Fruit fly (Drosophila melanogaster) whole organism, embryonic: ENCODE measurements around the gene amn.
A peak's percentile ranks its signal among the peaks of the same experiment; 100 is the strongest.

Experiments
- Aef1 ChIP-seq: fragments of 200-800 bp; sonication (Bioruptor generic); IDR thresholded peaks from 3 replicates; pipeline ENCODE4 v1.3.6; 2022; ENCODE audit warnings: missing biosample characterization, missing genetic modification characterization
- CG1024 ChIP-seq: fragments of 200-800 bp; sonication (Bioruptor generic); IDR thresholded peaks from 2 replicates; pipeline ENCODE4 v1.3.6; 2022; ENCODE audit warnings: missing biosample characterization, missing genetic modification characterization
- CG10321 ChIP-seq: fragments of 200-800 bp; sonication (Bioruptor generic); IDR thresholded peaks from 2 replicates; pipeline ENCODE4 v1.3.6; 2022; ENCODE audit warnings: missing biosample characterization, missing genetic modification characterization
- CG11504 ChIP-seq: fragments of 200-800 bp; sonication (Bioruptor generic); optimal IDR thresholded peaks from 3 replicates; lab custom pipeline; 2019; ENCODE audit warnings: missing biosample characterization, mild to moderate bottlenecking, missing genetic modification characterization, moderate library complexity
- CG13424 ChIP-seq: fragments of 200-800 bp; sonication (Bioruptor generic); optimal IDR thresholded peaks from 2 replicates; lab custom pipeline; 2019; ENCODE audit warnings: missing biosample characterization, mild to moderate bottlenecking, missing genetic modification characterization, moderate library complexity
- CG13624 ChIP-seq: fragments of 200-800 bp; sonication (Bioruptor generic); optimal IDR thresholded peaks from 2 replicates; lab custom pipeline; 2016; ENCODE audit warnings: missing biosample characterization, missing genetic modification characterization
- CG14014 ChIP-seq: fragments of 200-800 bp; sonication (Bioruptor generic); IDR thresholded peaks from 2 replicates; pipeline ENCODE4 v1.3.6; 2022; ENCODE audit warnings: missing biosample characterization, missing genetic modification characterization
- CG15073 ChIP-seq: fragments of 200-800 bp; sonication (Bioruptor generic); optimal IDR thresholded peaks from 2 replicates; lab custom pipeline; 2016; ENCODE audit warnings: missing biosample characterization, missing genetic modification characterization
- CG15514 ChIP-seq: fragments of 200-800 bp; sonication (Bioruptor generic); optimal IDR thresholded peaks from 3 replicates; lab custom pipeline; 2017; ENCODE audit warnings: missing biosample characterization, missing genetic modification characterization, mild to moderate bottlenecking, moderate library complexity, missing genetic modification reagents
- CG18476 ChIP-seq: fragments of 200-800 bp; sonication (Bioruptor generic); optimal IDR thresholded peaks from 2 replicates; lab custom pipeline; 2016; ENCODE audit warnings: missing biosample characterization, mild to moderate bottlenecking, missing genetic modification characterization
- CG2889 ChIP-seq: fragments of 200-800 bp; sonication (Bioruptor generic); IDR thresholded peaks from 3 replicates; pipeline ENCODE4 v1.3.6; 2022; ENCODE audit warnings: missing biosample characterization, missing genetic modification characterization
- CG4617 ChIP-seq: fragments of 200-800 bp; sonication (Bioruptor generic); optimal IDR thresholded peaks from 3 replicates; lab custom pipeline; 2016; ENCODE audit warnings: missing biosample characterization, missing genetic modification characterization, borderline replicate concordance
- CG4854 ChIP-seq: fragments of 200-800 bp; sonication (Bioruptor generic); optimal IDR thresholded peaks from 2 replicates; lab custom pipeline; 2016; ENCODE audit warnings: missing biosample characterization, missing genetic modification characterization, inconsistent platforms
- CG6813 ChIP-seq: fragments of 200-800 bp; sonication (Bioruptor generic); optimal IDR thresholded peaks from 2 replicates; lab custom pipeline; 2017; ENCODE audit warnings: missing biosample characterization, missing genetic modification characterization, mild to moderate bottlenecking, moderate library complexity, missing genetic modification reagents
- CG6854 ChIP-seq: fragments of 200-800 bp; sonication (Bioruptor generic); optimal IDR thresholded peaks from 3 replicates; lab custom pipeline; 2017; ENCODE audit warnings: missing biosample characterization, mild to moderate bottlenecking, missing genetic modification characterization
- CG9727 ChIP-seq: fragments of 200-800 bp; sonication (Bioruptor generic); optimal IDR thresholded peaks from 3 replicates; lab custom pipeline; 2017; ENCODE audit warnings: missing biosample characterization, mild to moderate bottlenecking, missing genetic modification characterization
- Dbx ChIP-seq: fragments of 200-800 bp; sonication (Bioruptor generic); IDR thresholded peaks from 3 replicates; pipeline ENCODE4 v1.3.6; 2022; ENCODE audit warnings: missing biosample characterization, missing genetic modification characterization
- Deaf1 ChIP-seq: fragments of 200-800 bp; optimal IDR thresholded peaks from 3 replicates; lab custom pipeline; 2019; ENCODE audit warnings: missing biosample characterization, mild to moderate bottlenecking, missing genetic modification characterization, moderate library complexity
- Dip3 ChIP-seq: fragments of 200-800 bp; sonication (Bioruptor generic); optimal IDR thresholded peaks from 3 replicates; lab custom pipeline; 2016; ENCODE audit warnings: missing biosample characterization, missing genetic modification characterization
- Dp ChIP-seq: fragments of 200-800 bp; sonication (Bioruptor generic); optimal IDR thresholded peaks from 2 replicates; lab custom pipeline; 2018; ENCODE audit warnings: missing biosample characterization, mild to moderate bottlenecking, missing genetic modification characterization, moderate library complexity
- Ets97D ChIP-seq: fragments of 200-800 bp; sonication (Bioruptor generic); optimal IDR thresholded peaks from 3 replicates; lab custom pipeline; 2016; ENCODE audit warnings: missing biosample characterization, missing genetic modification characterization
- HLH3B ChIP-seq: fragments of 200-800 bp; sonication (Bioruptor generic); IDR thresholded peaks from 2 replicates; pipeline ENCODE4 v1.3.6; 2022; ENCODE audit warnings: missing biosample characterization, missing genetic modification characterization
- HLHmδ ChIP-seq: fragments of 200-800 bp; sonication (Bioruptor generic); optimal IDR thresholded peaks from 2 replicates; lab custom pipeline; 2018; ENCODE audit warnings: missing biosample characterization, mild to moderate bottlenecking, missing genetic modification characterization, moderate library complexity
- Nf-YB ChIP-seq: fragments of 200-800 bp; sonication (Bioruptor generic); optimal IDR thresholded peaks from 3 replicates; lab custom pipeline; 2019; ENCODE audit warnings: missing biosample characterization, mild to moderate bottlenecking, missing genetic modification characterization, moderate library complexity
- NfI ChIP-seq: fragments of 200-800 bp; sonication (Bioruptor generic); optimal IDR thresholded peaks from 3 replicates; lab custom pipeline; 2018; ENCODE audit warnings: missing biosample characterization, mild to moderate bottlenecking, missing genetic modification characterization, moderate library complexity
- Optix ChIP-seq: fragments of 200-800 bp; sonication (Bioruptor generic); IDR thresholded peaks from 3 replicates; pipeline ENCODE4 v1.3.6; 2022; ENCODE audit warnings: missing biosample characterization, missing genetic modification characterization
- PHDP ChIP-seq: fragments of 200-800 bp; sonication (Bioruptor generic); optimal IDR thresholded peaks from 3 replicates; lab custom pipeline; 2018; ENCODE audit warnings: missing biosample characterization, mild to moderate bottlenecking, missing genetic modification characterization, moderate library complexity
- Ravus ChIP-seq: fragments of 200-800 bp; sonication (Bioruptor generic); IDR thresholded peaks from 2 replicates; pipeline ENCODE4 v1.3.6; 2022; ENCODE audit warnings: missing biosample characterization, missing genetic modification characterization
- Scr ChIP-seq: fragments of 200-800 bp; sonication (Bioruptor generic); IDR thresholded peaks from 2 replicates; pipeline ENCODE4 v1.3.6; 2022; ENCODE audit warnings: missing biosample characterization, missing genetic modification characterization; ENCODE audit not compliant: partially characterized antibody
- Vsx1 ChIP-seq: fragments of 200-800 bp; sonication (Bioruptor generic); optimal IDR thresholded peaks from 2 replicates; lab custom pipeline; 2017; ENCODE audit warnings: missing biosample characterization, mild to moderate bottlenecking, missing genetic modification characterization, missing genetic modification reagents
- amos ChIP-seq: fragments of 200-800 bp; sonication (Bioruptor generic); IDR thresholded peaks from 2 replicates; pipeline ENCODE4 v1.3.6; 2022; ENCODE audit warnings: missing biosample characterization, missing genetic modification characterization; ENCODE audit not compliant: partially characterized antibody
- ase ChIP-seq: fragments of 200-800 bp; sonication (Bioruptor generic); IDR thresholded peaks from 3 replicates; pipeline ENCODE4 v1.3.6; 2022; ENCODE audit warnings: missing biosample characterization, missing genetic modification characterization
- ash1 ChIP-seq: fragments of 200-800 bp; sonication (Bioruptor generic); optimal IDR thresholded peaks from 2 replicates; lab custom pipeline; 2018; ENCODE audit warnings: missing biosample characterization, mild to moderate bottlenecking, missing genetic modification characterization
- dmrt11E ChIP-seq: fragments of 200-800 bp; sonication (Bioruptor generic); optimal IDR thresholded peaks from 3 replicates; lab custom pipeline; 2018; ENCODE audit warnings: missing biosample characterization, mild to moderate bottlenecking, missing genetic modification characterization, moderate library complexity
- eyg ChIP-seq: fragments of 200-800 bp; sonication (Bioruptor generic); optimal IDR thresholded peaks from 3 replicates; lab custom pipeline; 2016; ENCODE audit warnings: missing biosample characterization, missing genetic modification characterization
- gem ChIP-seq: fragments of 200-800 bp; sonication (Bioruptor generic); optimal IDR thresholded peaks from 2 replicates; lab custom pipeline; 2019; ENCODE audit warnings: missing biosample characterization, mild to moderate bottlenecking, missing genetic modification characterization, moderate library complexity
- grau ChIP-seq: fragments of 200-800 bp; optimal IDR thresholded peaks from 3 replicates; lab custom pipeline; 2019; ENCODE audit warnings: missing biosample characterization, mild to moderate bottlenecking, missing genetic modification characterization, moderate library complexity
- hbn ChIP-seq: fragments of 200-800 bp; sonication (Bioruptor generic); IDR thresholded peaks from 2 replicates; pipeline ENCODE4 v1.3.6; 2022; ENCODE audit warnings: missing biosample characterization, missing genetic modification characterization; ENCODE audit not compliant: partially characterized antibody
- hth ChIP-seq: fragments of >200 bp; optimal IDR thresholded peaks from 2 replicates; lab custom pipeline; 2017; ENCODE audit warnings: inconsistent platforms
- ind ChIP-seq: fragments of 200-800 bp; sonication (Bioruptor generic); optimal IDR thresholded peaks from 3 replicates; lab custom pipeline; 2016; ENCODE audit warnings: missing biosample characterization, missing genetic modification characterization
- kay ChIP-seq: fragments of 200-800 bp; sonication (Bioruptor generic); optimal IDR thresholded peaks from 2 replicates; lab custom pipeline; 2016; ENCODE audit warnings: missing biosample characterization, missing genetic modification characterization
- klu ChIP-seq: fragments of 200-800 bp; sonication (Bioruptor generic); IDR thresholded peaks from 2 replicates; pipeline ENCODE4 v1.3.6; 2022; ENCODE audit warnings: missing biosample characterization, missing genetic modification characterization
- nau ChIP-seq: fragments of 200-800 bp; sonication (Bioruptor generic); optimal IDR thresholded peaks from 3 replicates; lab custom pipeline; 2017; ENCODE audit warnings: missing biosample characterization, mild to moderate bottlenecking, missing genetic modification characterization, missing genetic modification reagents
- nom ChIP-seq: fragments of 200-800 bp; sonication (Bioruptor generic); optimal IDR thresholded peaks from 2 replicates; lab custom pipeline; 2017; ENCODE audit warnings: missing biosample characterization, missing genetic modification characterization, mild to moderate bottlenecking, moderate library complexity, missing genetic modification reagents
- peb ChIP-seq: fragments of 200-800 bp; sonication (Bioruptor generic); IDR thresholded peaks from 2 replicates; pipeline ENCODE4 v1.3.6; 2022; ENCODE audit warnings: missing biosample characterization, missing genetic modification characterization
- unpg ChIP-seq: fragments of 200-800 bp; sonication (Bioruptor generic); optimal IDR thresholded peaks from 3 replicates; lab custom pipeline; 2018; ENCODE audit warnings: missing biosample characterization, mild to moderate bottlenecking, missing genetic modification characterization, moderate library complexity
- usp ChIP-seq: fragments of >200 bp; optimal IDR thresholded peaks from 2 replicates; lab custom pipeline; 2017; ENCODE audit warnings: missing biosample characterization, missing genetic modification characterization
- vvl ChIP-seq: fragments of 200-800 bp; sonication (Bioruptor generic); IDR thresholded peaks from 2 replicates; pipeline ENCODE4 v1.3.6; 2022; ENCODE audit warnings: missing biosample characterization, missing genetic modification characterization
- zen2 ChIP-seq: fragments of 200-800 bp; sonication (Bioruptor generic); IDR thresholded peaks from 3 replicates; pipeline ENCODE4 v1.3.6; 2022; ENCODE audit warnings: missing biosample characterization, missing genetic modification characterization; ENCODE audit not compliant: partially characterized antibody

Gene amn

dm6 chrX:19889128-19889756 is 618 bp downstream of the amn start (continued):
- peak; percentile 90 for TF ChIP-seq CG9727 (GFP tag; lab: Kevin White, UChicago)
- TF ChIP-seq kay (GFP tag; lab: Kevin White, UChicago) = peak; percentile 35
- TF ChIP-seq zen2 (GFP tag; lab: Robert Waterston, UW) = no peak
- peak; percentile 79 for TF ChIP-seq PHDP (tag; lab: Kevin White, UChicago)
- TF ChIP-seq Vsx1 (GFP tag; lab: Kevin White, UChicago) = peak; percentile 66
- TF ChIP-seq amos = no peak
- TF ChIP-seq nau (GFP tag; lab: Kevin White, UChicago) = peak; percentile 48
- TF ChIP-seq Optix (GFP tag; lab: Robert Waterston, UW) = peak; percentile 79; the same call in 2 of the 3 replicates
- peak; percentile 79 for TF ChIP-seq CG6813 (GFP tag; lab: Kevin White, UChicago)
- TF ChIP-seq CG1024 = peak; percentile 65; the same call in 1 of the 2 replicates
- TF ChIP-seq HLHmδ (GFP tag; lab: Kevin White, UChicago) = no peak
- peak; percentile 89 for TF ChIP-seq CG15073 (GFP tag; lab: Kevin White, UChicago)
- TF ChIP-seq NfI (GFP tag; lab: Kevin White, UChicago) = peak; percentile 90
- TF ChIP-seq CG4617 (GFP tag; lab: Kevin White, UChicago) = peak; percentile 56
- no peak for TF ChIP-seq hbn (GFP tag; lab: Robert Waterston, UW)
- peak; percentile 86 for TF ChIP-seq CG11504 (tag; lab: Kevin White, UChicago)
- TF ChIP-seq dmrt11E = peak; percentile 92
- TF ChIP-seq CG14014 (GFP tag; lab: Robert Waterston, UW) = peak; percentile 88
- peak; percentile 37 for TF ChIP-seq Ravus (GFP tag; lab: Robert Waterston, UW)
- peak; percentile 86 for TF ChIP-seq grau
- no peak for TF ChIP-seq Dp (GFP tag; lab: Kevin White, UChicago)
- TF ChIP-seq gem (tag; lab: Kevin White, UChicago) = peak; percentile 91
- peak; percentile 71 for TF ChIP-seq CG13624 (GFP tag; lab: Kevin White, UChicago)
- TF ChIP-seq Deaf1 (tag; lab: Kevin White, UChicago) = peak; percentile 61
- peak; percentile 68 for TF ChIP-seq CG15514 (GFP tag; lab: Kevin White, UChicago)
- TF ChIP-seq HLH3B = peak; percentile 85
- peak; percentile 22 for TF ChIP-seq Ets97D (GFP tag; lab: Kevin White, UChicago)
- peak; percentile 85 for TF ChIP-seq vvl (GFP tag; lab: Robert Waterston, UW)
- peak; percentile 62 for TF ChIP-seq Dbx (GFP tag; lab: Robert Waterston, UW)
- no peak for TF ChIP-seq usp (GFP tag; lab: Kevin White, UChicago)
- peak; percentile 88 for TF ChIP-seq ind
- peak; percentile 81 for TF ChIP-seq CG13424
- TF ChIP-seq hth (lab: Kevin White, UChicago) = no peak
- TF ChIP-seq CG4854 (GFP tag; lab: Kevin White, UChicago) = peak; percentile 60
- TF ChIP-seq CG2889 (GFP tag; lab: Robert Waterston, UW) = peak; percentile 75
- TF ChIP-seq Dip3 = peak; percentile 81
- TF ChIP-seq Aef1 (GFP tag; lab: Robert Waterston, UW) = peak; percentile 72
- TF ChIP-seq Scr = no peak
- peak; percentile 84 for TF ChIP-seq unpg
- TF ChIP-seq eyg (GFP tag; lab: Kevin White, UChicago) = peak; percentile 64
- TF ChIP-seq CG18476 (GFP tag; lab: Kevin White, UChicago) = peak; percentile 63
- TF ChIP-seq peb (GFP tag; lab: Robert Waterston, UW) = peak; percentile 67
- peak; percentile 51; the same call in 1 of the 2 replicates for TF ChIP-seq CG10321 (GFP tag; lab: Robert Waterston, UW)
- TF ChIP-seq nom (GFP tag; lab: Kevin White, UChicago) = peak; percentile 5
- TF ChIP-seq CG6854 = peak; percentile 67
- peak; percentile 41 for TF ChIP-seq ash1 (GFP tag; lab: Kevin White, UChicago)
- peak; percentile 62 for TF ChIP-seq klu
- peak; percentile 13; the same call in 1 of the 3 replicates for TF ChIP-seq ase (GFP tag; lab: Robert Waterston, UW)
- TF ChIP-seq Nf-YB = peak; percentile 71
